Worm (Caenorhabditis elegans) whole organism, L4 larva: ENCODE results near the gene kvs-2.
A peak's percentile ranks its signal among the peaks of the same experiment; 100 is the strongest.

Source experiments
- D1046.2 ChIP-seq: fragments of 200-800 bp; sonication (Bioruptor generic); IDR thresholded peaks from 2 replicates; pipeline ENCODE4 v1.3.6; 2022; ENCODE audit warnings: missing genetic modification characterization, missing compliant biosample characterization
- F10B5.3 ChIP-seq: sonication (generic microtip); optimal IDR thresholded peaks from 2 replicates; lab custom pipeline; 2016; ENCODE audit warnings: mild to moderate bottlenecking, missing genetic modification characterization, missing compliant biosample characterization
- R02D3.7 ChIP-seq: fragments of 150-350 bp; sonication (generic microtip); optimal IDR thresholded peaks from 3 replicates; lab custom pipeline; 2014; ENCODE audit warnings: missing biosample characterization, missing genetic modification characterization
- T20F7.1 ChIP-seq: fragments of 200-800 bp; sonication (Bioruptor generic); optimal IDR thresholded peaks from 2 replicates; lab custom pipeline; 2018; ENCODE audit warnings: mild to moderate bottlenecking, missing genetic modification characterization, missing compliant biosample characterization
- T26A8.4 ChIP-seq: fragments of 200-800 bp; sonication (Bioruptor generic); IDR thresholded peaks from 2 replicates; pipeline ENCODE4 v1.3.6; 2022; ENCODE audit warnings: missing genetic modification characterization, missing compliant biosample characterization
- Y75B8A.6 ChIP-seq: fragments of 200-800 bp; sonication (Bioruptor generic); IDR thresholded peaks from 2 replicates; pipeline ENCODE4 v1.3.6; 2022; ENCODE audit warnings: missing genetic modification reagents, missing genetic modification characterization, missing compliant biosample characterization
- aha-1 ChIP-seq: fragments of 150-350 bp; peaks from one replicate; lab custom pipeline; 2014; ENCODE audit warnings: missing biosample characterization, missing genetic modification characterization
- aly-2 ChIP-seq: sonication (generic microtip); optimal IDR thresholded peaks from 2 replicates; lab custom pipeline; 2018; ENCODE audit warnings: missing biosample characterization, missing genetic modification characterization
- ama-1 ChIP-seq: fragments of 150-350 bp; optimal IDR thresholded peaks from 2 replicates; lab custom pipeline; 2014; ENCODE audit warnings: inconsistent platforms, mixed read lengths
- ceh-28 ChIP-seq: fragments of 150-350 bp; optimal IDR thresholded peaks from 2 replicates; lab custom pipeline; 2014; ENCODE audit warnings: missing biosample characterization, missing genetic modification reagents, missing genetic modification characterization
- ceh-32 ChIP-seq: sonication (generic microtip); optimal IDR thresholded peaks from 2 replicates; lab custom pipeline; 2016; ENCODE audit warnings: mild to moderate bottlenecking, missing genetic modification characterization, missing compliant biosample characterization; ENCODE audit not compliant: poor library complexity
- ceh-62 ChIP-seq: sonication (generic microtip); optimal IDR thresholded peaks from 2 replicates; lab custom pipeline; 2017; ENCODE audit warnings: missing biosample characterization, missing genetic modification characterization
- ceh-82 ChIP-seq: sonication (generic microtip); optimal IDR thresholded peaks from 2 replicates; lab custom pipeline; 2017; ENCODE audit warnings: missing biosample characterization, missing genetic modification characterization
- cey-2 ChIP-seq: sonication (generic microtip); optimal IDR thresholded peaks from 3 replicates; lab custom pipeline; 2017; ENCODE audit warnings: missing genetic modification characterization, mild to moderate bottlenecking, missing compliant biosample characterization, antibody characterized with exemption, borderline replicate concordance; ENCODE audit not compliant: insufficient read depth
- ctbp-1 ChIP-seq: fragments of 200-800 bp; sonication (Bioruptor generic); IDR thresholded peaks from 2 replicates; pipeline ENCODE4 v1.3.6; 2022; ENCODE audit warnings: missing genetic modification reagents, missing genetic modification characterization, missing compliant biosample characterization
- daf-16 ChIP-seq, 3 experiments: sonication (generic microtip); optimal IDR thresholded peaks; 2 replicates each; lab custom pipeline; 2016 to 2017; ENCODE audit warnings: missing genetic modification characterization in 3 of 3, missing genetic modification reagents in 3 of 3, mild to moderate bottlenecking in 2 of 3, missing compliant biosample characterization in 2 of 3, missing biosample characterization in 1 of 3, moderate library complexity in 1 of 3
- dmd-9 ChIP-seq: fragments of 200-800 bp; sonication (Bioruptor generic); IDR thresholded peaks from 2 replicates; pipeline ENCODE4 v1.3.6; 2022; ENCODE audit warnings: missing genetic modification reagents, missing genetic modification characterization, missing compliant biosample characterization
- egl-27 ChIP-seq: sonication (generic microtip); optimal IDR thresholded peaks from 3 replicates; lab custom pipeline; 2017; ENCODE audit warnings: missing biosample characterization, missing genetic modification reagents, missing genetic modification characterization
- hif-1 ChIP-seq, 2 experiments: sonication (generic microtip); optimal IDR thresholded peaks; 2 replicates each; lab custom pipeline; 2016 to 2017; ENCODE audit warnings: missing compliant biosample characterization in 2 of 2, missing genetic modification characterization in 2 of 2, missing genetic modification reagents in 2 of 2, missing genotype in 2 of 2, mild to moderate bottlenecking in 1 of 2
- hlh-30 ChIP-seq: sonication (generic microtip); optimal IDR thresholded peaks from 2 replicates; lab custom pipeline; 2017; ENCODE audit warnings: antibody characterized with exemption, mild to moderate bottlenecking, missing genetic modification characterization, missing compliant biosample characterization; ENCODE audit not compliant: insufficient read depth
- hmg-1.1 ChIP-seq: fragments of 200-800 bp; sonication (Bioruptor generic); IDR thresholded peaks from 2 replicates; pipeline ENCODE4 v1.3.6; 2022; ENCODE audit warnings: missing genetic modification reagents, missing genetic modification characterization, missing compliant biosample characterization
- jun-1 ChIP-seq: fragments of 150-350 bp; optimal IDR thresholded peaks from 2 replicates; lab custom pipeline; 2014; ENCODE audit warnings: missing biosample characterization, missing genetic modification reagents, missing genetic modification characterization
- lin-1 ChIP-seq: fragments of 200-800 bp; sonication (Bioruptor generic); IDR thresholded peaks from 2 replicates; pipeline ENCODE4 v1.3.6; 2022; ENCODE audit warnings: missing genetic modification reagents, missing genetic modification characterization, missing compliant biosample characterization
- lin-13 ChIP-seq: fragments of 150-350 bp; optimal IDR thresholded peaks from 2 replicates; lab custom pipeline; 2014; ENCODE audit warnings: missing biosample characterization, missing genetic modification reagents, missing genetic modification characterization
- lin-15B ChIP-seq: fragments of 150-350 bp; sonication (generic microtip); optimal IDR thresholded peaks from 3 replicates; lab custom pipeline; 2014; ENCODE audit warnings: missing biosample characterization, missing genetic modification characterization
- lin-38 ChIP-seq: fragments of 200-800 bp; sonication (Bioruptor generic); IDR thresholded peaks from 2 replicates; pipeline ENCODE4 v1.3.6; 2022; ENCODE audit warnings: missing genetic modification reagents, missing genetic modification characterization, missing compliant biosample characterization
- lsy-2 ChIP-seq, 2 experiments: fragments of 150-350 bp in 1 of 2; sonication (generic microtip) in 1 of 2; optimal IDR thresholded peaks; 2 replicates each; lab custom pipeline; 2014 to 2017; ENCODE audit warnings: missing biosample characterization in 2 of 2, missing genetic modification characterization in 2 of 2
- madf-5 ChIP-seq, 2 experiments: fragments of 200-800 bp; sonication (Bioruptor generic); IDR thresholded peaks; 2 replicates each; pipeline ENCODE4 v1.3.6; 2022; ENCODE audit warnings: missing compliant biosample characterization in 2 of 2, missing genetic modification characterization in 2 of 2
- mdl-1 ChIP-seq, 2 experiments: fragments of 150-350 bp in 1 of 2; sonication (generic microtip) in 1 of 2; optimal IDR thresholded peaks; 2 replicates each; lab custom pipeline; 2014 to 2017; ENCODE audit warnings: missing biosample characterization in 2 of 2, missing genetic modification characterization in 2 of 2
- mep-1 ChIP-seq: fragments of 150-350 bp; sonication (generic microtip); optimal IDR thresholded peaks from 3 replicates; lab custom pipeline; 2014; ENCODE audit warnings: missing biosample characterization, missing genetic modification characterization
- mxl-2 ChIP-seq: fragments of 200-800 bp; sonication (Bioruptor generic); conservative IDR thresholded peaks from 2 replicates; pipeline ENCODE4 v1.3.6; 2022; ENCODE audit warnings: missing genetic modification reagents, missing genetic modification characterization, missing compliant biosample characterization
- nhr-102 ChIP-seq: sonication (generic microtip); optimal IDR thresholded peaks from 2 replicates; lab custom pipeline; 2016; ENCODE audit warnings: mild to moderate bottlenecking, missing genetic modification characterization, moderate library complexity, missing compliant biosample characterization
- nhr-42 ChIP-seq: fragments of 200-800 bp; sonication (Bioruptor generic); IDR thresholded peaks from 2 replicates; pipeline ENCODE4 v1.3.6; 2022; ENCODE audit warnings: missing genetic modification characterization, missing compliant biosample characterization
- nhr-6 ChIP-seq: fragments of 150-350 bp; optimal IDR thresholded peaks from 2 replicates; lab custom pipeline; 2014; ENCODE audit warnings: missing biosample characterization, missing genetic modification characterization
- php-3 ChIP-seq: fragments of 200-800 bp; sonication (Bioruptor generic); IDR thresholded peaks from 2 replicates; pipeline ENCODE4 v1.3.6; 2022; ENCODE audit warnings: missing genetic modification reagents, missing genetic modification characterization, missing compliant biosample characterization
- pqm-1 ChIP-seq: sonication (generic microtip); optimal IDR thresholded peaks from 2 replicates; lab custom pipeline; 2017; ENCODE audit warnings: missing biosample characterization, missing genetic modification characterization
- sdz-12 ChIP-seq: fragments of 200-800 bp; sonication (Bioruptor generic); optimal IDR thresholded peaks from 2 replicates; lab custom pipeline; 2018; ENCODE audit warnings: mild to moderate bottlenecking, missing genetic modification characterization, missing compliant biosample characterization
- skn-1 ChIP-seq: fragments of 150-350 bp; optimal IDR thresholded peaks from 2 replicates; lab custom pipeline; 2014; ENCODE audit warnings: missing biosample characterization, missing genetic modification characterization
- snpc-1.2 ChIP-seq: fragments of 200-800 bp; sonication (Bioruptor generic); IDR thresholded peaks from 2 replicates; pipeline ENCODE4 v1.3.6; 2022; ENCODE audit warnings: missing genetic modification reagents, missing genetic modification characterization, missing compliant biosample characterization
- snpc-4 ChIP-seq: fragments of 150-350 bp; optimal IDR thresholded peaks from 2 replicates; lab custom pipeline; 2014; ENCODE audit warnings: missing biosample characterization, missing genetic modification characterization
- spr-1 ChIP-seq: sonication (generic microtip); optimal IDR thresholded peaks from 2 replicates; lab custom pipeline; 2016; ENCODE audit warnings: mild to moderate bottlenecking, missing genetic modification characterization, missing compliant biosample characterization
- tra-1 ChIP-seq: fragments of 200-800 bp; sonication (Bioruptor generic); IDR thresholded peaks from 2 replicates; pipeline ENCODE4 v1.3.6; 2022; ENCODE audit warnings: missing genetic modification reagents, missing genetic modification characterization, missing compliant biosample characterization
- zfp-2 ChIP-seq: sonication (generic microtip); optimal IDR thresholded peaks from 2 replicates; lab custom pipeline; 2016; ENCODE audit warnings: mild to moderate bottlenecking, missing genetic modification characterization, missing compliant biosample characterization
- zip-11 ChIP-seq: fragments of 200-800 bp; sonication (Bioruptor generic); IDR thresholded peaks from 2 replicates; pipeline ENCODE4 v1.3.6; 2022; ENCODE audit warnings: missing genetic modification characterization, missing compliant biosample characterization
- zip-2 ChIP-seq: fragments of 150-350 bp; optimal IDR thresholded peaks from 2 replicates; lab custom pipeline; 2014; ENCODE audit warnings: missing biosample characterization, missing genetic modification characterization

The kvs-2 gene

DNA sequence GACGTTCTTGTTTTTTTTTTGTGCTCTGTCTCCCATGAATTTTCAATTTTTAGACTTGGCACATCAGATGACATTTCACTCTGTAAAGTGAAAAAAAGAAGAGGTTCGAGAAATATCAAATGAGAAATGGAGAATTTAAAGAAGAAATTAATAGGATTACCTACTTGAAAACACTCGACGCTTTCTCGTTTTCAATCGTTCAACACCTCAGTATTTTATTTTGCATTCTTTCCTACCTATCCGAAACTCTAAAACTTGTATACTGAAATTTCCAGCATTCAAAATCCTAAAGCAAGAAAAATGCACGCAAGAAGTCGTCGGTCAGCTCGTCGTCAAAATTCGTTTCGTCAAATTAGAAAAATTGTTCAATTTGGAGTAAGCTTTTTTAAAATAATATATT is at the start of gene kvs-2:
Gene kvs-2, plus strand, starts transcription at position 301 of the 400 bp plus-strand sequence.
- no peak for TF ChIP-seq mep-1
- TF ChIP-seq nhr-102 (tag; lab: Kevin White, UChicago): no peak
- TF ChIP-seq php-3: no peak
- no peak for TF ChIP-seq lin-38
- TF ChIP-seq ctbp-1 (GFP tag; lab: Robert Waterston, UW): no peak
- no peak for TF ChIP-seq snpc-4 (tag; lab: Kevin White, UChicago)
- no peak for TF ChIP-seq F10B5.3 (tag; lab: Kevin White, UChicago)
- no peak for TF ChIP-seq ceh-32 (tag; lab: Kevin White, UChicago)
- no peak for TF ChIP-seq D1046.2 (GFP tag; lab: Robert Waterston, UW)
- no peak for TF ChIP-seq spr-1 (tag; lab: Kevin White, UChicago)
- TF ChIP-seq ama-1 (lab: Kevin White, UChicago): no peak
- no peak for TF ChIP-seq snpc-1.2 (GFP tag; lab: Robert Waterston, UW)

DNA sequence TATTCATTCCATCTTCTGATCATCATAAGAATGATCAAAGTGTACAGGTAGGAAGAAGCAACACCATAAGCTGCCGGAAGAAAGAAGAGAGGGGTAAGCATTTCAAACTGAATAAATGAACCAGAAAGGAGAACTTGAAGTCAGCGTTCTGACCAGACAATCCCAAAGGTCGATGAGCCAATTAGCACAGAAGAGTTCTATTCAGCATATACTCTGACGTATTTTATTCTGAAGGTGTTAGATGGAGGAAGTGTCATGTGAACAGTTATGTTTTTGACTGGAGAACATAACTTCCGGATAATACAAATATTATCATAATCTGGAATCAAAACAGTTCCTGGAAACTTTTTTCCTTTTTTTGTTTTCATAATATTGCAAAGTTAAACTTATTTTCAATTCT is 47.1 kb upstream of the kvs-2 start, which contains the start of gene srg-32:
Gene srg-32, minus strand, starts transcription at position 101 of the 400 bp plus-strand sequence.
- no peak for TF ChIP-seq lin-1 (GFP tag; lab: Robert Waterston, UW)
- no peak for TF ChIP-seq ceh-28 (tag; lab: Kevin White, UChicago)
- no peak for TF ChIP-seq aha-1 (tag; lab: Kevin White, UChicago)
- no peak for TF ChIP-seq cey-2 (tag; lab: Kevin White, UChicago)
- no peak for TF ChIP-seq zip-11
- TF ChIP-seq egl-27 (tag; lab: Kevin White, UChicago): no peak
- TF ChIP-seq, all 104 proteins: peak for 0

ce11 chrV:10589774-10590528 is 45.9 kb upstream of the kvs-2 start, which contains the start of gene ttr-23:
ttr-23 (minus strand) TSS chrV:10589860.
- TF ChIP-seq php-3 (peak; percentile 60), hmg-1.1 (GFP tag; lab: Robert Waterston, UW) (no peak), mdl-1 (tag; optimal IDR thresholded peaks at IDR 0.05; lab: Kevin White, UChicago) (peak in 1 of 2 experiments; percentile 35), spr-1 (tag; lab: Kevin White, UChicago) (no peak), D1046.2 (GFP tag; lab: Robert Waterston, UW) (no peak), lin-38 (no peak), skn-1 (tag; lab: Kevin White, UChicago) (no peak), lsy-2 (tag; optimal IDR thresholded peaks at IDR 0.05; lab: Kevin White, UChicago) (no peak), tra-1 (GFP tag; lab: Robert Waterston, UW) (no peak), pqm-1 (no peak), sdz-12 (GFP tag; lab: Kevin White, UChicago) (no peak), ceh-62 (tag; lab: Kevin White, UChicago) (no peak), zip-2 (tag; lab: Kevin White, UChicago) (no peak), dmd-9 (GFP tag; lab: Robert Waterston, UW) (no peak), nhr-6 (tag; lab: Kevin White, UChicago) (no peak), Y75B8A.6 (GFP tag; lab: Robert Waterston, UW) (no peak), hif-1 (tag; optimal IDR thresholded peaks at IDR 0.05; lab: Kevin White, UChicago) (peak in 1 of 2 experiments; percentile 74), mxl-2 (no peak), madf-5 (GFP tag; IDR thresholded peaks at IDR 0.05; lab: Robert Waterston, UW) (no peak), T26A8.4 (GFP tag; lab: Robert Waterston, UW) (no peak), lin-13 (GFP tag; lab: Kevin White, UChicago) (no peak), snpc-1.2 (GFP tag; lab: Robert Waterston, UW) (no peak), jun-1 (tag; lab: Kevin White, UChicago) (no peak), cey-2 (tag; lab: Kevin White, UChicago) (no peak), nhr-102 (tag; lab: Kevin White, UChicago) (peak; percentile 4), hlh-30 (tag; lab: Kevin White, UChicago) (peak; percentile 14), aly-2 (tag; lab: Kevin White, UChicago) (no peak), daf-16 (GFP tag; optimal IDR thresholded peaks at IDR 0.05; lab: Kevin White, UChicago) (no peak), daf-16 (tag; optimal IDR thresholded peaks at IDR 0.05; lab: Kevin White, UChicago) (peak; percentile 50), zfp-2 (tag; lab: Kevin White, UChicago) (no peak), T20F7.1 (peak; percentile 21), R02D3.7 (tag; lab: Kevin White, UChicago) (no peak), lin-15B (no peak), ceh-82 (no peak), nhr-42 (GFP tag; lab: Robert Waterston, UW) (no peak)
